Worm (Caenorhabditis elegans): ENCODE measurements around the gene set-16.

The set-16 gene

DNA sequence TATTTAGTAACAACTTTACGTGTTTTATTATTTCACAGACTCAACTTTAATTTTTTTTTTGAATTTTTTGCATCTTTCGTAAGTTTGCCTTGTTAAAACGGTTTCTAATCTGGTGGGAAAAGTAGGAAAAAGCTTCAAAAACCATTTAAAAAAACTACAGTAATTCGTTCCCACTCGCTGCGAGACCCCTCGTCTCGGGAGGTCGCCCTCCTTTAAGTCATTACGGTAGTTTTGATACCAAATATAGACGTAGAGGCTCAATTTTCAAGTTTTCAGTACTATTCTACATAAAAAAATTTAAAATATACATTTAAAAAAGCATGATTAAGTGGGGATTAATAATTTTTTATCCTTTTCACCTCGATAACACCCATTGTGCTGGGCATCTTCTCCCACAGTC is 2.8 kb upstream of the set-16 start:
- TF ChIP-seq madf-3 (GFP tag; IDR thresholded peaks at IDR 0.05) (no peak), F33H1.4 (GFP tag; IDR thresholded peaks at IDR 0.05) (peak; percentile 57), madf-6 (GFP tag; IDR thresholded peaks at IDR 0.05) (0 out of 2 replicates have a peak, but pooled peaks have one; percentile 30), C06A6.2 (GFP tag; conservative IDR thresholded peaks at IDR 0.05) (no peak), xnd-1 (tag; optimal IDR thresholded peaks at IDR 0.05) (peak; percentile 53), ceh-27 (GFP tag; optimal IDR thresholded peaks at IDR 0.05) (no peak), lsl-1 (GFP tag; optimal IDR thresholded peaks at IDR 0.05) (peak; percentile 76)

DNA sequence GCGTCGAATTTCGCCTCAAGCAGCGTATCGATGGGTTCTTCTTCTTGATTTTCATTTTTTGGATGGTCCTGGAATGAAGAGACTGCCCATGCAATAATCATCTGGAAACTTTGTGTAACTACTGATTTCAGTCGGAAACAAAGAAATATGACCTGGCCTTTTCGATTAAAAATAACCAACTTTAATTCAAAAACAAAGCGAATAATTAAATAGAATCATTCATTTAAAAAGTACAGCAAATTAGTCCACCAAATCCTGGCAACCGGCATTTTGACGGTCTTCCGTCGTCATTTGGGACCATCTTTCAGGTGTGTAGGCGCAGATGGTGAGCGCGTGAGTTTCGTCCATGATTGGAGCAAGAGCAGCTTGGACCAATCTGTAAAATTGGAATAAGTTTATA is 2.1 kb upstream of the set-16 start, which contains the start of gene acbp-5:
acbp-5 (minus strand) TSS at position 101 of the 400 bp plus-strand sequence.
- TF ChIP-seq rcor-1 (GFP tag; IDR thresholded peaks at IDR 0.05), result no peak
- TF ChIP-seq zim-3 (tag; optimal IDR thresholded peaks at IDR 0.05), result no peak
- TF ChIP-seq nhr-90 (tag; optimal IDR thresholded peaks at IDR 0.05), result no peak
- no peak for TF ChIP-seq egrh-3 (GFP tag; IDR thresholded peaks at IDR 0.05)

DNA sequence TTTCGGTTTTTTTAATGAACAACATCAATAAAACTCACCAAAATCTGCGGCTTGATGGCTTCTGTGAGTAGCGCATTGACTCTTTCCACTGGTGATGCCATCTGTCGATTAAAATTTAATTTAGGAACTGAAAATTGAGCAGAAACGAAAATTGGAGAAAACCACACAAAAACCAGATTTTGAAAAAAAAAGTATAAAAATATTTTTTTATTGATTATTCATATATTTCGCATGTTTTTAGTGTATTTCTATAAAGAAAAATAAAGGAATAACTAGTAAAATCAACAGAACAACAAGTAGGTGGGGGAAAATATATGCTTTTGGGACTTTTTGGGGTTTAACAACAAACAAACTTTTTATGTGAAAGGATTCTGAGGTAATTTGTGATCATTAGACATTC is 1.5 kb upstream of the set-16 start, which contains the start of gene T12D8.10:
T12D8.10 (minus strand) TSS at position 101 of the 400 bp plus-strand sequence.
- TF ChIP-seq lin-54 (GFP tag; optimal IDR thresholded peaks at IDR 0.05) (no peak), B0336.3 (GFP tag; IDR thresholded peaks at IDR 0.05) (no peak), let-526 (GFP tag; IDR thresholded peaks at IDR 0.05) (no peak), ztf-18 (tag; optimal IDR thresholded peaks at IDR 0.05) (no peak), Y67H2A.10 (GFP tag; conservative IDR thresholded peaks at IDR 0.05) (no peak), nhr-90 (tag; optimal IDR thresholded peaks at IDR 0.05) (no peak), ccch-3 (GFP tag; optimal IDR thresholded peaks at IDR 0.05) (no peak), nhr-179 (tag; optimal IDR thresholded peaks at IDR 0.05) (no peak), K12H6.12 (tag; optimal IDR thresholded peaks at IDR 0.05) (no peak), xnd-1 (tag; optimal IDR thresholded peaks at IDR 0.05) (no peak), rcor-1 (GFP tag; IDR thresholded peaks at IDR 0.05) (no peak), egrh-3 (GFP tag; IDR thresholded peaks at IDR 0.05) (no peak), athp-1 (tag; optimal IDR thresholded peaks at IDR 0.05) (no peak), ceh-79 (tag; optimal IDR thresholded peaks at IDR 0.05) (no peak), chd-7 (tag; optimal IDR thresholded peaks at IDR 0.05) (no peak), hrde-1 (tag; optimal IDR thresholded peaks at IDR 0.05; ENCODE audit: borderline replicate concordance) (no peak), mes-4 (tag; optimal IDR thresholded peaks at IDR 0.05) (no peak), lir-1 (GFP tag; conservative IDR thresholded peaks at IDR 0.05) (no peak)

DNA sequence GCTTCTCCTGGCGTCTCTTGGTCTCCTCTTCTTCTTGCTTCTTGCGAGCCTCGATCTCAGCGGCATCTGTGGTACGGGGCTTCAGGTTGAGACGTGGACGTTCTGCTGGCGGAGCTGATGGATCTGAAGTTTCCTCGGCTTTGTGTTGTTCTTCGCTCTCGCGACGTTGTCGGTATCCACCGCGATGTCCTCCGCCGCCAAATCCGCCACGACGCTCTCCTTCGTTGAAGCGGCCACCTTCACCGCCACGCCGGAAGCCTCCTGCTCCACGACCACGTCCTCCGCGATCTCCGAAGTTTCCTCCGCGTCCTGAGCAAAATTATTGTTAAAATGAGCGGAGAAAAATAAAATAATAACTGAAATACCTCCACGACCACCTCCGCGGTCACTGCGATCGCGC is 940 bp upstream of the set-16 start:
- no peak for TF ChIP-seq lin-40 (tag; optimal IDR thresholded peaks at IDR 0.05)
- no peak for TF ChIP-seq athp-1 (tag; optimal IDR thresholded peaks at IDR 0.05)
- no peak for TF ChIP-seq F57A8.1 (GFP tag; optimal IDR thresholded peaks at IDR 0.05)
- no peak for TF ChIP-seq somi-1 (GFP tag; optimal IDR thresholded peaks at IDR 0.05)
- TF ChIP-seq F52B5.7 (tag; optimal IDR thresholded peaks at IDR 0.05), result no peak
- TF ChIP-seq nfyb-1 (GFP tag; IDR thresholded peaks at IDR 0.05), result no peak
- TF ChIP-seq T26A5.8 (tag; optimal IDR thresholded peaks at IDR 0.05), result no peak
- peak; percentile 91 for TF ChIP-seq zfh-2 (GFP tag; conservative IDR thresholded peaks at IDR 0.05)
- TF ChIP-seq B0336.3 (GFP tag; IDR thresholded peaks at IDR 0.05), result no peak
- no peak; the same call in 1 of the 2 replicates for TF ChIP-seq madf-6 (GFP tag; IDR thresholded peaks at IDR 0.05)
- TF ChIP-seq lir-1 (GFP tag; conservative IDR thresholded peaks at IDR 0.05), result no peak
- no peak for TF ChIP-seq snpc-3.4 (tag; optimal IDR thresholded peaks at IDR 0.05)
- no peak for TF ChIP-seq rec-8 (tag; optimal IDR thresholded peaks at IDR 0.05)
- no peak for TF ChIP-seq D2030.7 (GFP tag; IDR thresholded peaks at IDR 0.05)
- no peak for TF ChIP-seq mes-4 (tag; optimal IDR thresholded peaks at IDR 0.05)
- TF ChIP-seq ceh-58 (GFP tag; IDR thresholded peaks at IDR 0.05), result no peak
- TF ChIP-seq ama-1 (optimal IDR thresholded peaks at IDR 0.05), result no peak
- no peak for TF ChIP-seq ama-1 (GFP tag; optimal IDR thresholded peaks at IDR 0.05)
- TF ChIP-seq attf-3 (GFP tag; conservative IDR thresholded peaks at IDR 0.05), result no peak
- TF ChIP-seq nhr-179 (tag; optimal IDR thresholded peaks at IDR 0.05), result no peak
- TF ChIP-seq F39B2.1 (GFP tag; IDR thresholded peaks at IDR 0.05), result no peak
- no peak for TF ChIP-seq F49E8.2 (tag; optimal IDR thresholded peaks at IDR 0.05; ENCODE audit: insufficient read depth)
- TF ChIP-seq ztf-26 (tag; optimal IDR thresholded peaks at IDR 0.05), result no peak
- TF ChIP-seq mcd-1 (GFP tag; IDR thresholded peaks at IDR 0.05), result 0 out of 2 replicates have a peak, but pooled peaks have one; percentile 9
- peak; percentile 78; the same call in 1 of the 2 replicates for TF ChIP-seq egrh-3 (GFP tag; IDR thresholded peaks at IDR 0.05)
- 0 out of 2 replicates have a peak, but pooled peaks have one; percentile 11 for TF ChIP-seq Y53G8AR.9 (GFP tag; conservative IDR thresholded peaks at IDR 0.05)

Measured in whole organism, young adult.